Worm (Caenorhabditis elegans) whole organism, midembryonic: ENCODE results near the gene C36C5.15.

ENCODE experiments used
- flt-1 ChIP-seq: fragments of 200-800 bp; sonication (Bioruptor generic); IDR thresholded peaks from 2 replicates; pipeline ENCODE4 v1.3.6; 2022; ENCODE audit warnings: missing genetic modification characterization, missing compliant biosample characterization
- klf-2 ChIP-seq: fragments of 200-800 bp; sonication (Bioruptor generic); conservative IDR thresholded peaks from 2 replicates; pipeline ENCODE4 v1.3.6; 2022; ENCODE audit warnings: missing genetic modification reagents, missing genetic modification characterization, missing compliant biosample characterization

- TF ChIP-seq flt-1 (GFP tag; lab: Robert Waterston, UW) (no peak), klf-2 (GFP tag; lab: Robert Waterston, UW) (no peak)
Observed at ce11 chrV:3210147-3210546, 41.6 kb upstream of the C36C5.15 start, which contains the start of gene apx-1.
